Fruit fly (Drosophila melanogaster): Measurements from ENCODE around the gene CG10973.

The CG10973 gene

DNA sequence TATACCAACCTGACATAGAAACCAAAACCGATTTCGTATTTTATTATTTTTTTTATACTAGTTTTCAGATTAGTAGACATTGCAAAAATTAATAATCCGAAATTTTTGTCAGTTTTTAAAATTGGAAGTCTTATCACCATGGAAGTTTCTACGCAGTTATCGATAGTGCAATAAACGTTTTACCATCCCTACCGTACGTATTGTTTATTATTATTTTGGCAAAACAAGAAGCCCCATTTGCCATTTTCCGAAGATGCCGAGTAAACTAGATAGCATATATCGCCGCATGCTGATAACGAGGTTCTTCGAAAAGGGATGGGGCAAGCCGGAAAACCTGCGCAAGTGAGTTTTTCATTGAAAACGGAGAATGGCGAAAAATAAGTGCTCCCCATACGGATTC, 13.0 kb downstream of the CG10973 start, which contains the start of gene CG32112 (continued):
- TF ChIP-seq lov (optimal IDR thresholded peaks at IDR 0.05) (no peak), lov (GFP tag; IDR thresholded peaks at IDR 0.05) (no peak), Dref (GFP tag; IDR thresholded peaks at IDR 0.05) (no peak; the same call in 1 of the 2 replicates), CG17829 (tag; optimal IDR thresholded peaks at IDR 0.05) (peak; percentile 3), CG8089 (GFP tag; optimal IDR thresholded peaks at IDR 0.05) (no peak), ERR (GFP tag; optimal IDR thresholded peaks at IDR 0.05) (peak; percentile 7), Ssrp (tag; optimal IDR thresholded peaks at IDR 0.05) (no peak), jigr1 (GFP tag; IDR thresholded peaks at IDR 0.05) (no peak), Doc3 (GFP tag; IDR thresholded peaks at IDR 0.05; ENCODE audit: partially characterized antibody) (peak; percentile 77), Chrac-16 (GFP tag; optimal IDR thresholded peaks at IDR 0.05) (peak; percentile 20), salm (tag; optimal IDR thresholded peaks at IDR 0.05) (no peak), dysf (GFP tag; IDR thresholded peaks at IDR 0.05) (no peak), wor (GFP tag; IDR thresholded peaks at IDR 0.05) (no peak), Nf-YC (tag; optimal IDR thresholded peaks at IDR 0.05) (no peak), caup (GFP tag; optimal IDR thresholded peaks at IDR 0.05; ENCODE audit: severe bottlenecking) (no peak), CHES-1-like (GFP tag; optimal IDR thresholded peaks at IDR 0.05) (peak; percentile 19), zf30C (GFP tag; optimal IDR thresholded peaks at IDR 0.05) (no peak), schlank (tag; optimal IDR thresholded peaks at IDR 0.05) (no peak), Max (GFP tag; optimal IDR thresholded peaks at IDR 0.05) (no peak), CG3407 (GFP tag; optimal IDR thresholded peaks at IDR 0.05) (no peak), HmgD (GFP tag; optimal IDR thresholded peaks at IDR 0.05) (no peak), sim (GFP tag; IDR thresholded peaks at IDR 0.05) (no peak), twi (tag; optimal IDR thresholded peaks at IDR 0.05) (no peak), CG34224 (GFP tag; IDR thresholded peaks at IDR 0.05; ENCODE audit: partially characterized antibody) (peak; percentile 76), CG13775 (GFP tag; optimal IDR thresholded peaks at IDR 0.05) (no peak), fd3F (GFP tag; optimal IDR thresholded peaks at IDR 0.05) (no peak), eyg (GFP tag; optimal IDR thresholded peaks at IDR 0.05) (no peak), CG9817 (tag; optimal IDR thresholded peaks at IDR 0.05) (no peak), Atf-2 (GFP tag; optimal IDR thresholded peaks at IDR 0.05) (no peak), Ptx1 (GFP tag; IDR thresholded peaks at IDR 0.05) (no peak), CG10321 (GFP tag; IDR thresholded peaks at IDR 0.05) (no peak), CG4730 (GFP tag; IDR thresholded peaks at IDR 0.05) (no peak), HLHmδ (GFP tag; optimal IDR thresholded peaks at IDR 0.05) (no peak), Rfx (GFP tag; IDR thresholded peaks at IDR 0.05) (no peak), Aef1 (GFP tag; IDR thresholded peaks at IDR 0.05) (no peak), CG6272 (GFP tag; IDR thresholded peaks at IDR 0.05) (no peak), CG12219 (GFP tag; optimal IDR thresholded peaks at IDR 0.05) (no peak), scrt (GFP tag; optimal IDR thresholded peaks at IDR 0.05) (no peak), CG5953 (GFP tag; IDR thresholded peaks at IDR 0.05) (no peak), emc (GFP tag; optimal IDR thresholded peaks at IDR 0.05) (no peak), CG3847 (GFP tag; IDR thresholded peaks at IDR 0.05) (no peak), hbn (GFP tag; IDR thresholded peaks at IDR 0.05; ENCODE audit: partially characterized antibody) (peak; percentile 66), disco-r (GFP tag; optimal IDR thresholded peaks at IDR 0.05) (no peak), CG16815 (GFP tag; optimal IDR thresholded peaks at IDR 0.05) (no peak), Gug (GFP tag; IDR thresholded peaks at IDR 0.05) (no peak), CG10462 (GFP tag; optimal IDR thresholded peaks at IDR 0.05) (no peak), CG2678 (tag; optimal IDR thresholded peaks at IDR 0.05) (no peak), Optix (GFP tag; IDR thresholded peaks at IDR 0.05) (no peak), CG16863 (GFP tag; optimal IDR thresholded peaks at IDR 0.05) (no peak), CG10431 (GFP tag; optimal IDR thresholded peaks at IDR 0.05) (no peak), CG10979 (tag; optimal IDR thresholded peaks at IDR 0.05) (no peak), crc (GFP tag; optimal IDR thresholded peaks at IDR 0.05) (no peak), CG34422 (GFP tag; IDR thresholded peaks at IDR 0.05) (peak; percentile 59; the same call in 1 of the 3 replicates)

Measured in whole organism, embryonic.